Worm (Caenorhabditis elegans) whole organism, L2 larva: ENCODE results near the gene F41C3.2.

Experiments used
- aly-2 ChIP-seq: fragments of 150-350 bp; optimal IDR thresholded peaks from 2 replicates; lab custom pipeline; 2014; ENCODE audit warnings: missing biosample characterization, missing genetic modification characterization
- nhr-11 ChIP-seq: fragments of 150-350 bp; optimal IDR thresholded peaks from 2 replicates; lab custom pipeline; 2014; ENCODE audit warnings: missing biosample characterization, missing genetic modification characterization
- ztf-4 ChIP-seq: fragments of 150-350 bp; optimal IDR thresholded peaks from 2 replicates; lab custom pipeline; 2014; ENCODE audit warnings: missing biosample characterization, missing genetic modification characterization

- TF ChIP-seq aly-2 (tag; lab: Kevin White, UChicago) (no peak), nhr-11 (tag; lab: Kevin White, UChicago) (no peak), ztf-4 (tag; lab: Kevin White, UChicago) (no peak)
Measured at ce11 chrII:4771282-4771681, 21.5 kb downstream of the F41C3.2 start, which contains the start of gene F26G1.5.
